Fruit fly (Drosophila melanogaster): Measurements from ENCODE around the gene Cpr72Eb.

Cpr72Eb gene

DNA sequence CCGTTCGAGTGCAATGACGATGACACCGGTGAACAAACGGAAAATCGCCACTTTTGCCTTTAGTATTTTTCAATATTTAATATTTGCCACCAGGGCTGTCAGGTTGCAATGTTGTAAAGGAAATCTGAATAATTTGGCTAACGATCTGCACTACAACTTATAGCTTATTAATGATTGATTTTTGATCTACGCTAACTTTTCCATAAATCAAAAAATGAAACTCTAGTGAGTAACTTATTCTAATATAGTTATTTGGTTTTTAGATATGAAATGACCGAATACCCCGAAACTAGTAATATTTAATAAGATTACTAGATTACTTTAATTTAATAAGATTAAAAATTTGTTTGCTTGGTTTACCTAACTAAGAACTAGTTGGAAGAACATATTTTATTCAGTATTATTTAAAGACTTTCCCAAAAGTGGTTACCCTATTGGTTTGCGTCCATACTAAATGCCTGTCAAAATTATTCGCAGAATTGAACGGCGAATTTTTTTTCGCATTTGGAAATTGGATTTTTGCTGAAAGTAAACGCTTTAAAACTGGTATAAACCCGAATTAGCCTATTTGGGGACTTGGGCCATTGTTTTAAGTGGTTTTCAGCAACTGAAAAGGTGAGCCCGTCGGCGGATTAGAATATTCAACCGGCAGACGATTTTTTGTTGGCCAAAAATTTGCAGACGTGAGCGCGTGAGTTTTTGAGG is 21.3 kb downstream of the Cpr72Eb start, which contains the start of the genes Agpat3 and RAF2 (continued):
- TF ChIP-seq dmrt11E (tag; optimal IDR thresholded peaks at IDR 0.05) (peak; percentile 39), CG8944 (GFP tag; optimal IDR thresholded peaks at IDR 0.05) (peak; percentile 6), dysf (GFP tag; IDR thresholded peaks at IDR 0.05) (peak; percentile 56; the same call in 1 of the 3 replicates), klu (GFP tag; IDR thresholded peaks at IDR 0.05) (peak; percentile 30; the same call in 1 of the 2 replicates), CG4328 (GFP tag; optimal IDR thresholded peaks at IDR 0.05) (no peak), CG18011 (GFP tag; optimal IDR thresholded peaks at IDR 0.05) (no peak), CG4282 (GFP tag; optimal IDR thresholded peaks at IDR 0.05) (no peak), CG18262 (tag; optimal IDR thresholded peaks at IDR 0.05) (peak; percentile 50), YL-1 (GFP tag; optimal IDR thresholded peaks at IDR 0.05) (no peak), gsb (GFP tag; IDR thresholded peaks at IDR 0.05) (no peak), CG10267 (tag; optimal IDR thresholded peaks at IDR 0.05) (peak; percentile 54), CG34422 (GFP tag; IDR thresholded peaks at IDR 0.05) (no peak), CG12104 (GFP tag; optimal IDR thresholded peaks at IDR 0.05) (peak; percentile 57), dmrt99B (tag; optimal IDR thresholded peaks at IDR 0.05) (peak; percentile 37), CG4820 (GFP tag; optimal IDR thresholded peaks at IDR 0.05) (peak; percentile 22), zfh1 (GFP tag; IDR thresholded peaks at IDR 0.05) (peak; percentile 48; the same call in 1 of the 3 replicates), Trl (optimal IDR thresholded peaks at IDR 0.05) (no peak), Trl (GFP tag; optimal IDR thresholded peaks at IDR 0.05) (peak; percentile 20), Abd-B (GFP tag; optimal IDR thresholded peaks at IDR 0.05) (peak; percentile 81), sisA (GFP tag; IDR thresholded peaks at IDR 0.05) (peak; percentile 51; the same call in 1 of the 2 replicates), MBD-R2 (GFP tag; IDR thresholded peaks at IDR 0.05) (peak; percentile 25), CG2712 (tag; optimal IDR thresholded peaks at IDR 0.05) (peak; percentile 59), CG30403 (GFP tag; optimal IDR thresholded peaks at IDR 0.05) (peak; percentile 66), CG4404 (GFP tag; IDR thresholded peaks at IDR 0.05) (no peak), CG14050 (GFP tag; IDR thresholded peaks at IDR 0.05) (no peak), Usf (GFP tag; optimal IDR thresholded peaks at IDR 0.05) (no peak), Ssrp (tag; optimal IDR thresholded peaks at IDR 0.05) (peak; percentile 50), Nf-YA (GFP tag; IDR thresholded peaks at IDR 0.05) (no peak), dm (GFP tag; optimal IDR thresholded peaks at IDR 0.05) (no peak), wdn (GFP tag; IDR thresholded peaks at IDR 0.05) (peak; percentile 44; the same call in 1 of the 2 replicates), org-1 (GFP tag; optimal IDR thresholded peaks at IDR 0.05) (no peak), Dref (GFP tag; IDR thresholded peaks at IDR 0.05) (peak; percentile 11; the same call in 1 of the 2 replicates), emc (GFP tag; optimal IDR thresholded peaks at IDR 0.05) (no peak), CG15269 (tag; optimal IDR thresholded peaks at IDR 0.05) (peak; percentile 66), Max (GFP tag; optimal IDR thresholded peaks at IDR 0.05) (peak; percentile 19), maf-S (GFP tag; optimal IDR thresholded peaks at IDR 0.05) (no peak), CG11696 (GFP tag; IDR thresholded peaks at IDR 0.05) (no peak), pros (GFP tag; optimal IDR thresholded peaks at IDR 0.05) (no peak), CG10321 (GFP tag; IDR thresholded peaks at IDR 0.05) (no peak), CG7786 (GFP tag; optimal IDR thresholded peaks at IDR 0.05) (no peak), Tbp (GFP tag; optimal IDR thresholded peaks at IDR 0.05) (no peak), CG9932 (GFP tag; IDR thresholded peaks at IDR 0.05) (peak; percentile 64), ab (GFP tag; optimal IDR thresholded peaks at IDR 0.05) (no peak), CG15696 (tag; optimal IDR thresholded peaks at IDR 0.05) (peak; percentile 11), CG9215 (GFP tag; IDR thresholded peaks at IDR 0.05) (peak; percentile 62), CG9797 (GFP tag; optimal IDR thresholded peaks at IDR 0.05) (peak; percentile 72), CG13775 (GFP tag; optimal IDR thresholded peaks at IDR 0.05) (peak; percentile 54), PHDP (tag; optimal IDR thresholded peaks at IDR 0.05) (peak; percentile 40), CG12299 (tag; optimal IDR thresholded peaks at IDR 0.05) (no peak), CG13894 (tag; optimal IDR thresholded peaks at IDR 0.05) (peak; percentile 33), eyg (GFP tag; optimal IDR thresholded peaks at IDR 0.05) (no peak)
